Worm (Caenorhabditis elegans) whole organism, young adult: ENCODE measurements around the gene egl-18.

ENCODE experiments used
- C17E4.6 ChIP-seq: fragments of 200-800 bp; sonication (Bioruptor generic); IDR thresholded peaks from 2 replicates; pipeline ENCODE4 v1.3.6; 2022; ENCODE audit warnings: missing genetic modification reagents, missing genetic modification characterization, missing compliant biosample characterization
- D2030.7 ChIP-seq: fragments of 200-800 bp; sonication (Bioruptor generic); IDR thresholded peaks from 2 replicates; pipeline ENCODE4 v1.3.6; 2022; ENCODE audit warnings: missing genetic modification reagents, missing genetic modification characterization, missing compliant biosample characterization
- F22D6.2 ChIP-seq: sonication (generic microtip); optimal IDR thresholded peaks from 2 replicates; lab custom pipeline; 2016; ENCODE audit warnings: mild to moderate bottlenecking, missing genetic modification characterization, missing compliant biosample characterization
- F37B4.10 ChIP-seq: fragments of 200-800 bp; sonication (Bioruptor generic); IDR thresholded peaks from 2 replicates; pipeline ENCODE4 v1.3.6; 2022; ENCODE audit warnings: missing genetic modification characterization, missing compliant biosample characterization
- F52B5.7 ChIP-seq: sonication (generic microtip); optimal IDR thresholded peaks from 2 replicates; lab custom pipeline; 2016; ENCODE audit warnings: mild to moderate bottlenecking, missing genetic modification characterization, missing compliant biosample characterization
- akir-1 ChIP-seq: fragments of 200-800 bp; sonication (Bioruptor generic); optimal IDR thresholded peaks from 2 replicates; lab custom pipeline; 2018; ENCODE audit warnings: mild to moderate bottlenecking, missing genetic modification characterization, moderate library complexity, missing compliant biosample characterization
- atf-7 ChIP-seq: sonication (generic microtip); optimal IDR thresholded peaks from 2 replicates; lab custom pipeline; 2017; ENCODE audit warnings: mild to moderate bottlenecking, missing genetic modification characterization, missing compliant biosample characterization
- bed-2 ChIP-seq: fragments of 200-800 bp; sonication (Bioruptor generic); IDR thresholded peaks from 2 replicates; pipeline ENCODE4 v1.3.6; 2022; ENCODE audit warnings: missing genetic modification reagents, missing genetic modification characterization, missing compliant biosample characterization
- cebp-2 ChIP-seq: fragments of 200-800 bp; sonication (Bioruptor generic); IDR thresholded peaks from 2 replicates; pipeline ENCODE4 v1.3.6; 2022; ENCODE audit warnings: missing genetic modification characterization, missing compliant biosample characterization
- ceh-79 ChIP-seq: sonication (generic microtip); optimal IDR thresholded peaks from 2 replicates; lab custom pipeline; 2017; ENCODE audit warnings: mild to moderate bottlenecking, missing genetic modification characterization, missing compliant biosample characterization
- dpff-1 ChIP-seq: sonication (generic microtip); optimal IDR thresholded peaks from 2 replicates; lab custom pipeline; 2017; ENCODE audit warnings: mild to moderate bottlenecking, missing genetic modification characterization, missing compliant biosample characterization
- egl-18 ChIP-seq: fragments of 200-800 bp; sonication (Bioruptor generic); IDR thresholded peaks from 2 replicates; pipeline ENCODE4 v1.3.6; 2022; ENCODE audit warnings: missing genetic modification reagents, missing genetic modification characterization, missing compliant biosample characterization
- egrh-3 ChIP-seq: fragments of 200-800 bp; sonication (Bioruptor generic); IDR thresholded peaks from 2 replicates; pipeline ENCODE4 v1.3.6; 2022; ENCODE audit warnings: missing genetic modification reagents, missing genetic modification characterization, missing compliant biosample characterization
- ets-4 ChIP-seq: fragments of 200-800 bp; sonication (Bioruptor generic); optimal IDR thresholded peaks from 2 replicates; lab custom pipeline; 2018; ENCODE audit warnings: mild to moderate bottlenecking, missing genetic modification characterization, missing compliant biosample characterization
- hlh-26 ChIP-seq: fragments of 200-800 bp; sonication (Bioruptor generic); conservative IDR thresholded peaks from 2 replicates; pipeline ENCODE4 v1.3.6; 2022; ENCODE audit warnings: missing genetic modification reagents, missing genetic modification characterization, missing compliant biosample characterization
- lag-1 ChIP-seq: fragments of 200-800 bp; sonication (Bioruptor generic); IDR thresholded peaks from 2 replicates; pipeline ENCODE4 v1.3.6; 2022; ENCODE audit warnings: missing genetic modification reagents, missing genetic modification characterization, missing compliant biosample characterization
- let-607 ChIP-seq, 2 experiments: fragments of 200-800 bp in 1 of 2; sonication (Bioruptor generic) in 1 of 2; sonication (generic microtip) in 1 of 2; optimal IDR thresholded peaks; 2 replicates each; lab custom pipeline; 2016 to 2018; ENCODE audit warnings: mild to moderate bottlenecking in 2 of 2, missing compliant biosample characterization in 2 of 2, missing genetic modification characterization in 2 of 2, moderate library complexity in 2 of 2, missing genotype in 1 of 2
- lir-1 ChIP-seq: fragments of 200-800 bp; sonication (Bioruptor generic); conservative IDR thresholded peaks from 2 replicates; pipeline ENCODE4 v1.3.6; 2022; ENCODE audit warnings: missing genetic modification reagents, missing genetic modification characterization, missing compliant biosample characterization
- madf-8 ChIP-seq: fragments of 200-800 bp; sonication (Bioruptor generic); conservative IDR thresholded peaks from 2 replicates; pipeline ENCODE4 v1.3.6; 2022; ENCODE audit warnings: missing genetic modification reagents, missing genetic modification characterization, missing compliant biosample characterization
- mes-4 ChIP-seq: sonication (generic microtip); optimal IDR thresholded peaks from 2 replicates; lab custom pipeline; 2016; ENCODE audit warnings: missing genotype, missing genetic modification characterization, missing compliant biosample characterization
- mxl-1 ChIP-seq: sonication (generic microtip); optimal IDR thresholded peaks from 2 replicates; lab custom pipeline; 2016; ENCODE audit warnings: missing genetic modification characterization, missing compliant biosample characterization
- nfyb-1 ChIP-seq: fragments of 200-800 bp; sonication (Bioruptor generic); IDR thresholded peaks from 2 replicates; pipeline ENCODE4 v1.3.6; 2022; ENCODE audit warnings: missing genetic modification reagents, missing genetic modification characterization, missing compliant biosample characterization
- nhr-120 ChIP-seq: fragments of 200-800 bp; sonication (Bioruptor generic); IDR thresholded peaks from 2 replicates; pipeline ENCODE4 v1.3.6; 2022; ENCODE audit warnings: missing genetic modification characterization, missing compliant biosample characterization
- nhr-27 ChIP-seq: fragments of 200-800 bp; sonication (Bioruptor generic); optimal IDR thresholded peaks from 2 replicates; lab custom pipeline; 2018; ENCODE audit warnings: mild to moderate bottlenecking, missing genetic modification characterization, moderate library complexity, missing compliant biosample characterization
- nhr-80 ChIP-seq: sonication (generic microtip); optimal IDR thresholded peaks from 2 replicates; lab custom pipeline; 2016; ENCODE audit warnings: missing genetic modification characterization, missing compliant biosample characterization
- nhr-90 ChIP-seq: sonication (generic microtip); optimal IDR thresholded peaks from 2 replicates; lab custom pipeline; 2016; ENCODE audit warnings: missing genotype, mild to moderate bottlenecking, missing genetic modification characterization, missing compliant biosample characterization
- pbrm-1 ChIP-seq: fragments of 200-800 bp; sonication (Bioruptor generic); IDR thresholded peaks from 2 replicates; pipeline ENCODE4 v1.3.6; 2022; ENCODE audit warnings: missing genetic modification reagents, missing genetic modification characterization, missing compliant biosample characterization
- rec-8 ChIP-seq, 2 experiments: sonication (generic microtip); optimal IDR thresholded peaks; 2 replicates each; lab custom pipeline; 2016; ENCODE audit warnings: mild to moderate bottlenecking in 2 of 2, missing genetic modification characterization in 2 of 2, missing genetic modification reagents in 2 of 2, missing genotype in 2 of 2, missing biosample characterization in 1 of 2, missing compliant biosample characterization in 1 of 2, moderate library complexity in 1 of 2
- rpc-1 ChIP-seq, 2 experiments: fragments of 150-350 bp in 1 of 2; sonication (generic microtip) in 1 of 2; optimal IDR thresholded peaks; 2 replicates each; lab custom pipeline; 2014 to 2018; ENCODE audit warnings: missing biosample characterization in 1 of 2, missing genetic modification characterization in 1 of 2, missing genetic modification reagents in 1 of 2, missing genotype in 1 of 2
- tbp1 ChIP-seq: fragments of 200-800 bp; sonication (Bioruptor generic); optimal IDR thresholded peaks from 2 replicates; lab custom pipeline; 2018; ENCODE audit warnings: mild to moderate bottlenecking, missing genetic modification characterization, missing compliant biosample characterization
- unc-62 ChIP-seq: fragments of 150-350 bp; optimal IDR thresholded peaks from 2 replicates; lab custom pipeline; 2014; ENCODE audit warnings: missing biosample characterization, missing genetic modification reagents, missing genetic modification characterization
- ztf-26 ChIP-seq: sonication (generic microtip); optimal IDR thresholded peaks from 2 replicates; lab custom pipeline; 2017; ENCODE audit warnings: missing genetic modification characterization, missing compliant biosample characterization
- ztf-6 ChIP-seq: fragments of 200-800 bp; sonication (Bioruptor generic); IDR thresholded peaks from 2 replicates; pipeline ENCODE4 v1.3.6; 2022; ENCODE audit warnings: missing genetic modification reagents, missing genetic modification characterization, missing compliant biosample characterization

egl-18 gene

DNA sequence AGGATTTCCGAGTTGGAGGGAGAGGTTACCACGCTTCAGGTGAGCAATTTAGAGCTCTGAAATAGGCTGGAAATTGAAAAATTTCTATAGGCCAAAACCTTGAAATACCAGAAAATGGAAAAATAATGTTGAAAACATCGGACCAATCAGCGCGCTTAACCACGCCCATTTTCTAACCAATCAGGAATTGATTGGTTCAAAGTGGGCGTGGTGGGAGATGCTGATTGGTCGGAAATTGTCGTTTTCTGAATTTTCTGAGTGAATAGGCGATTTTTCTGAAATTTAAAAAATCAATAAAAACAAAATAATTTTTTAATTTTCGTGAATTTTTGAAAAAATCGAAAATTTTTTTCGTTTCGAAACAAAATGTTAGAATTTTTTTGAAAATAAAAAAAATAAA is 41.2 kb upstream of the egl-18 start:
- no peak for TF ChIP-seq madf-8 (GFP tag; lab: Robert Waterston, UW)
- TF ChIP-seq ztf-26 (tag; lab: Kevin White, UChicago), result no peak
- peak; percentile 75 for TF ChIP-seq nfyb-1 (GFP tag; lab: Robert Waterston, UW)
- no peak for TF ChIP-seq bed-2 (GFP tag; lab: Robert Waterston, UW)
- TF ChIP-seq D2030.7, result no peak
- no peak for TF ChIP-seq tbp1

DNA sequence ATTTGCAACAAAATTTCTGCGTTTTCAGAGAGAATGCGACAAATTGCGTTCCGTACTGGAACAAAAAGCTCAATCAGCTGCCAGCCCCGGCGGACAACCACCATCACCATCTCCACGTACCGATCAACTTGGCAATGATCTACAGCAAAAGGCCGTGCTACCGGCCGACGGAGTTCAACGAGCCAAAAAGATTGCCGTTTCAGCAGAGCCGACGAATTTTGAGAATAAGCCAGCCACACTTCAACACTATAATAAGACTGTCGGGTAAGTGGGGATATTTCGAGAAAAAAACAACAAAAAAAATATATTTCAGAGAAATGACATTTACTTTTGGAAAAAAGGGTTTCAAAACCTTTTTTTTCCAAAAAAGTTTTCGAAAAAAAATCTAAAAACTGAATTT is 39.5 kb upstream of the egl-18 start:
- no peak for TF ChIP-seq egl-18 (GFP tag; lab: Robert Waterston, UW)

DNA sequence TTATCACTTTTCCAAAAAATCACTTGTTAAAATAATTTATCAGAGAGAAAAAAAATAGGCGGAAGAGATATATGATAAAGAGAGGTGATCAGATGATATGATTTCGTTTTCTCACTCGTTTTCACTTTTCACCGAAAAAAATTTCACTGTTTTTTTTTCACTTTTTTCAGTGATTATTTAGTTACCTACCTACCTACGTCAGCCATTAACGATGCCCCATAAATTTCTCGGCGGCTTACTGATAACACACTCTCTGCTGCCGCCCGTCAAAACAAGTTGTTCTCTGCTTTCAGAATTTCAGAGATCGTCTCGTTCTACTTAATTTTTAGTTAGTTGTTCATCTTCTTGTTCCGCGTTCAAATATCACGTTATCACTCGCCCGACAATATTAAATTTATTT is 35.3 kb upstream of the egl-18 start:
- no peak for TF ChIP-seq hlh-26 (GFP tag; lab: Robert Waterston, UW)
- TF ChIP-seq unc-62 (GFP tag; lab: Kevin White, UChicago), result no peak
- no peak for TF ChIP-seq cebp-2 (GFP tag; lab: Robert Waterston, UW)
- TF ChIP-seq nhr-80, result peak; percentile 4

DNA sequence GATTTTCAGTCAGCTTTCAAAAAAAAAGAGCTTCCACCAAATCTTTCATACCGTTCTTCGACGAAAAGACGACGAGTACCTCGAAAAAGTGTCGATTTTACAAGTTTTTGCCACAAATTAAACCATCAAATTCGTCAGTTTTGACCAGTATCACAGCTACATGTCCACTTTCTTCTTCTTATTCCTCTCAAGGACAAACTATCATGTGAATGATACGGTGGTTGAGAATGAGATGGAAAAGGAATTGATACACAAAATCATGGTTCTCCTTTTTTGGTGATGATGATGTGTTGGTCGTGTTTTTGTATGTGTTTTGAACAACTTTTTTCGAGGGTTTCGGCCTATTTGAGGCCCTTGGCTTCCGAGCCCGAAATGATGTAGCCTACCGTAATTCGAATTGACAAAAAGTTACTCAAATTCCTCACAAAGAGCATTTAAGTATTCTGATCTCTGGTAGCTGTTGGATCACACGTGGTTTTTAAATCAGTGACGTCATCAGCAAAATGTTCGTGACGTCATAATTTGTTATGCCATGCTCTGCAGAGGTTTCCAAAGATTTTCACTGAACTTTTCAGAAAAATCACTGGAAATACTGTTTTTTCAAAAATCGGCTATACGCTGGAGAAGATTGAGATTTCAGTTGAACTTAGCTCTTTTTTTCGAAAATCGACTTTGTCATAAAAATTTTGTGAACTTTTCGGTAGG is 34.1 kb upstream of the egl-18 start:
- TF ChIP-seq egl-18 (GFP tag; lab: Robert Waterston, UW), result no peak
- TF ChIP-seq dpff-1 (tag; lab: Kevin White, UChicago), result no peak
- TF ChIP-seq pbrm-1 (GFP tag; lab: Robert Waterston, UW), result no peak
- TF ChIP-seq madf-8 (GFP tag; lab: Robert Waterston, UW), result no peak
- peak; percentile 65 for TF ChIP-seq atf-7 (tag; lab: Kevin White, UChicago)
- TF ChIP-seq F52B5.7 (tag; lab: Kevin White, UChicago), result no peak

DNA sequence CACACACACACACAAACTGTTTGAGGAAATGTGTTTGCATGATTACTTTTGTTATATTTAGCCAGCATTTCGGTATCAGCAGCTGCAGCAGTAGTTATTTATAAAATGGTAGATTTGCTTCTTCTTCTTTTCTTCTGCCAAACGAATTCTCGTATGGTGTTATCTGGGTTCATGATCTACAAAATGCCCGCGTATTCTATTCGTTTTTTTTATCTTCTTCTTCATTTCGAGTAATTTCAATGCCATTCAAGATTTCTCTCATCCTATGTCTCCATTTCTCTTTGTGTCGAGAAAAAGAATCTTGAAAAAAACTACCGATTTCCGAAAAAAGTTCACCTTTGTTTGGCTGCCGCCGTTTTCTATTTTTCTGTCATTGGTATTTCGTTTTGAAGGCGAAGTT is 33.1 kb upstream of the egl-18 start:
- TF ChIP-seq akir-1 (GFP tag; lab: Kevin White, UChicago), result no peak
- TF ChIP-seq lag-1 (GFP tag; lab: Robert Waterston, UW), result no peak
- TF ChIP-seq unc-62 (GFP tag; lab: Kevin White, UChicago), result no peak
- no peak for TF ChIP-seq ceh-79 (tag; lab: Kevin White, UChicago)
- TF ChIP-seq nhr-27 (tag; lab: Kevin White, UChicago), result no peak
- no peak for TF ChIP-seq let-607 (tag; optimal IDR thresholded peaks at IDR 0.05; lab: Kevin White, UChicago)
- TF ChIP-seq egl-18 (GFP tag; lab: Robert Waterston, UW), result no peak
- no peak for TF ChIP-seq mes-4
- no peak for TF ChIP-seq lir-1
- no peak for TF ChIP-seq nhr-90
- TF ChIP-seq nhr-120 (GFP tag; lab: Robert Waterston, UW), result no peak
- TF ChIP-seq rec-8 (tag; optimal IDR thresholded peaks at IDR 0.05; lab: Kevin White, UChicago), result no peak
- no peak for TF ChIP-seq egrh-3
- TF ChIP-seq ztf-6 (GFP tag; lab: Robert Waterston, UW), result no peak
- no peak for TF ChIP-seq F22D6.2 (tag; lab: Kevin White, UChicago)
- TF ChIP-seq mxl-1 (tag; lab: Kevin White, UChicago), result no peak
- no peak for TF ChIP-seq rpc-1 (optimal IDR thresholded peaks at IDR 0.05; lab: Kevin White, UChicago)
- no peak for TF ChIP-seq rpc-1 (tag; optimal IDR thresholded peaks at IDR 0.05; lab: Kevin White, UChicago)
- TF ChIP-seq ets-4 (GFP tag; lab: Kevin White, UChicago), result no peak
- no peak for TF ChIP-seq C17E4.6 (GFP tag; lab: Robert Waterston, UW)
- no peak for TF ChIP-seq F37B4.10 (GFP tag; lab: Robert Waterston, UW)
- TF ChIP-seq, all 124 proteins: peak for 0
